Worm (Caenorhabditis elegans): ENCODE results near the gene nfx-1.

The nfx-1 gene

DNA sequence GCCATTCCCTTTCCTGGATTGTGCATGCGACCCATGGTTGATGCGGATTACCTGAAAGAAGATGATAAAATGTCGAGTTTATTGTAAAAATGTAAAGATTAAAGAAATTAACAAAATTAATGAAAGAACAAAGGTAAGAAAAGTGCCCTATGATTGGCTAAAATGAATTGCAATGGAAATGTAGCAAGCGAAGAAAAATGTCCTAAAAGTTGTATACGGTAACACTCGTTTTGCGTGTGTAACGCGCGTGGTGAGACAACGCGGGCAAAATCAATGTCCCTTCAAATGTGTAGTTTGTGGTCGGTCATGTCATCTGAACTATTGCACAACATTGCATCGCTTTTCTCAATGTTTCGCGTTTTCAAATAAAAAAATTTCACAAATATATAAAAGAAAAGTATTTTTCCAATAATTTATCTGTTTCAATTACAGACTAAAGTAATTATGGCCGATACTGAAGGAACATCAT is at the start of gene nfx-1, which contains the start of gene rps-13:
TSS of gene nfx-1 (plus strand) at position 433 of the 469 bp plus-strand sequence.
TSS of gene rps-13 (minus strand) at position 51 of the 469 bp plus-strand sequence.
- peak; percentile 36 for TF ChIP-seq elt-2 (tag; optimal IDR thresholded peaks at IDR 0.05)
- TF ChIP-seq ref-2 (tag; optimal IDR thresholded peaks at IDR 0.05), result peak; percentile 35
- no peak for TF ChIP-seq hlh-13 (GFP tag; optimal IDR thresholded peaks at IDR 0.05)
- peak; percentile 25 for TF ChIP-seq ets-4 (tag; optimal IDR thresholded peaks at IDR 0.05)
- peak; percentile 93 for TF ChIP-seq nfya-1 (tag; optimal IDR thresholded peaks at IDR 0.05)
- peak; percentile 50 for TF ChIP-seq ceh-48 (tag; optimal IDR thresholded peaks at IDR 0.05)
- no peak for TF ChIP-seq fax-1 (tag; optimal IDR thresholded peaks at IDR 0.05)
- TF ChIP-seq gmeb-2 (tag; optimal IDR thresholded peaks at IDR 0.05), result no peak
- TF ChIP-seq ztf-16 (tag; optimal IDR thresholded peaks at IDR 0.05), result no peak
- no peak for TF ChIP-seq ceh-19 (GFP tag; optimal IDR thresholded peaks at IDR 0.05)
- peak; percentile 50 for TF ChIP-seq ceh-18 (tag; optimal IDR thresholded peaks at IDR 0.05)
- TF ChIP-seq tbx-2 (tag; optimal IDR thresholded peaks at IDR 0.05), result peak; percentile 46
- TF ChIP-seq ceh-31 (tag; optimal IDR thresholded peaks at IDR 0.05), result peak; percentile 61
- TF ChIP-seq ceh-34 (tag; optimal IDR thresholded peaks at IDR 0.05), result peak; percentile 43
- TF ChIP-seq K09A11.1 (tag; optimal IDR thresholded peaks at IDR 0.05; ENCODE audit: insufficient read depth), result no peak
- TF ChIP-seq unc-42 (tag; optimal IDR thresholded peaks at IDR 0.05), result peak; percentile 38
- TF ChIP-seq unc-55 (GFP tag; optimal IDR thresholded peaks at IDR 0.05), result peak; percentile 57
- TF ChIP-seq dve-1 (tag; optimal IDR thresholded peaks at IDR 0.05), result peak; percentile 14
- peak; percentile 10 for TF ChIP-seq ceh-2 (tag; optimal IDR thresholded peaks at IDR 0.05)
- peak; percentile 78 for TF ChIP-seq hlh-30 (tag; optimal IDR thresholded peaks at IDR 0.05; ENCODE audit: insufficient read depth)
- no peak for TF ChIP-seq nhr-232 (tag; optimal IDR thresholded peaks at IDR 0.05)
- TF ChIP-seq rnt-1 (tag; optimal IDR thresholded peaks at IDR 0.05), result peak; percentile 66
- TF ChIP-seq ceh-30 (tag; optimal IDR thresholded peaks at IDR 0.05), result peak; percentile 87

DNA sequence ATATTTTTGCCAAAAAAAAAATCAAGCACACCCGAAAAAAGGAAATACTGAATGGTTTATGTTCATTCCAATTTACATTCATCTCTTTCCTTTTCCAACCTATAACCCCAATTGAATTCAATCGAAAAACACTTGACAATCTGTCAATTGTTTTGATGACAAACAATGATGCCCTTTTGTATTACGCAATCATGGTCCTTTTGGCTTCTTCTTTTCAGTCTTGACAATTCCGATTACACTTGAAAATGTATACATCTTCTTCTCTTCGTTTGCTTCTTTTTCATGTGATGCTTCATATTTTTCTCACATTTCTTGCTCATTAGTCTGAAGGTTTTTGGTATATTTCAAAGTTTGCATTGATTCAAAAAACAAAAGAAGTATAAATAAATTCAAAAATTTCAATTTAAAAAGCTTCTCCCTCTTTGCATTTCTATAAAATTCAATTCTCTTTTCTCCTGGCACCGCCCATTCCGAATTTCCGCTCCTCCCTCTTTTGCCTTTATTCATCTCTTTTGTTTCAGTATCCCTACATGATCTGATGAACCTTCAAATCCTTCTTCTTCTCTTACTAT is 43.9 kb upstream of the nfx-1 start, which contains the start of gene C56G2.4:
TSS of gene C56G2.4 (plus strand) at position 522 of the 572 bp plus-strand sequence.
- no peak for TF ChIP-seq sox-2 (GFP tag; IDR thresholded peaks at IDR 0.05)
- no peak for TF ChIP-seq ref-2 (tag; optimal IDR thresholded peaks at IDR 0.05)
- TF ChIP-seq unc-42 (tag; optimal IDR thresholded peaks at IDR 0.05), result peak; percentile 22

DNA sequence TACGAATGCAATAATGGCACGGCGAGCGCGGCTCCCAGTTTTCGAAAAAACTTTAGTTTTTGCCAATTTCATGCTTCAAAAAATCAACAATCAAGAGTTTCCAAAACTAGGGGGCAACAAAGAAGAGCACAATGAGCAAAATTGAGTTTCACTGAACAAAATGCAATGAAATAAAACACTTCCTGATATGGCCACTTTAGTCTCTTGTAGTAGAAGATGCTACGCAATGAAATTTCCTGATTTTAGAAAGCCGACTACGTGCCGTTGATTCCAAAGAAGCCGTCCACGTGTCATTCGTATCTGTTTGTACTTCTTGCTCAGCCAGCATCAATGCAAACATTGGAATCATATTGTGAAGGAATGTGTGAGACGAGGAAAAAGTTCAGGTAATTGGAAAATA is 40.8 kb upstream of the nfx-1 start:
- TF ChIP-seq unc-42 (tag; optimal IDR thresholded peaks at IDR 0.05) (peak; percentile 58), dve-1 (tag; optimal IDR thresholded peaks at IDR 0.05) (no peak)

DNA sequence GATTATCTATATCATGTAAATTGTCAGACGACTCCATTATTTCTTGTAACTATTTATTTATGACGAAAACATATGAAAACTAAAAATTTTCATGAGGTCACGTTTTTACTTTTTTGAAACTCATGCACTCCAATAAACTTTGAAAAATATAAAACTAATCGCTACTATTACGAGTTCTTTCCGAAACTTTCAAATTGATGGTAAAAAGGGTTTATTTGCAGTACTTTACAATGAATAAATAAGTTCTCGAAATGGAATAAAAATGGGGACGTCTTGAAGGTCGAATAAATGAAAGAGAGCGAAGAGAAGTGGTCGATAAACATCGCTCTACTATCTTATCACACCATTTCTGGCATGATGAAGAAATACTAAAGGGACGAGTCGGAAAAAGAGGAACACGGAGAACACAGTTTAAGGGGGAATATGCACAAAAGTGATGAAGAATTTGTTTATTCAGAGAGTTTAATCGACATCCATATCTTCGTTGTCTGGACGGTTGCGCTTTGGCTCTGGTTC is 35.2 kb upstream of the nfx-1 start, which contains the start of gene let-767:
TSS of gene let-767 (minus strand) at position 51 of the 516 bp plus-strand sequence.
- peak; percentile 23 for TF ChIP-seq elt-2 (tag; optimal IDR thresholded peaks at IDR 0.05)
- TF ChIP-seq ceh-45 (GFP tag; IDR thresholded peaks at IDR 0.05), result no peak

DNA sequence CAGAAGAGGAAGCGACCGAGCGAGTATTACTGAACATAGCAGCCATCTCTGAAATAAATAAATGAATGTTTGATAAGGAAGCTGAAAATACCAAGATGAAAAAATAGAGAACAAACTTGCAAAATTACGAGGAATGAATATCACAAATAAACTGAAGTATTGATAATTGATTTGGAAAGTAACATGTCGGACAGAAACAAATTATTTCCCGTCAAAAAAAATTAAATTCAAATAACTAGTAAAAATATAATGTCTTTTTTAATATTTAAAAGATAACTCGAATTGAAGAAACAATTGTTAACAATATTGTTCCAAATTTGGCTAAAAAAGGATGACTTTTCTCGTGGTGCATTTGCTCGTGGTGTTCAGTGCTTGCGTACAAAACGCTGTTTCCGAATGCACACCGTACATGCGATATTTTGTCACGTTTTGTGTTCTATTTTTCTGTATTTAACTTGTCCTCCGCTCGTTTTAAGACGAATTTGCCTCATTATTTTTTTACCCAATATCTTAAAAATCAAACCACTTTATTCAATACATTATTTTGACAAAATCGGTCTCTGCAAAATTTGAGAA is 33.2 kb upstream of the nfx-1 start, which contains the start of gene rpn-13:
TSS of gene rpn-13 (minus strand) at position 51 of the 576 bp plus-strand sequence.
- peak; percentile 50 for TF ChIP-seq nfya-1 (tag; optimal IDR thresholded peaks at IDR 0.05)
- peak; percentile 1 for TF ChIP-seq tbx-2 (tag; optimal IDR thresholded peaks at IDR 0.05)
- TF ChIP-seq hlh-30 (tag; optimal IDR thresholded peaks at IDR 0.05; ENCODE audit: insufficient read depth), result peak; percentile 70
- TF ChIP-seq unc-86 (tag; optimal IDR thresholded peaks at IDR 0.05), result no peak
- TF ChIP-seq elt-2 (tag; optimal IDR thresholded peaks at IDR 0.05), result peak; percentile 13

DNA sequence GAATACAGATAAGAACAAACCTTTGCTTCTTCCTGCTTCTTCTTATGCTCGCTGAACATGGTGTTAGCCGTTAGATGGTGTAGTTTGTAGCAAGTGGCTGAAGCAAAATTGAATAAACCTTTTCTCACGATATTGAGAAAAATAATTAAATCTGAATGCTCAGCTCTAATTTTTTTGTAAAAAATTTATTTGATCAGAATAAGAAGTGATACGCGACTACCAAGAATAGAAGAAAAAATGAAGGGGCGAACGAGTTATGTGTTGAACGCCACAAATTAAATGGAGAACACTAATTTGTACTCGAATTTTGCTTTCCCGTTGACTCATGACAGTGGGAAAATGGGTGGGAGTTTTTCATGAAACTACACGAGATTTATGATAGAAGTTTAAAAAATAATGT is 31.9 kb upstream of the nfx-1 start, which contains the start of gene C56G2.9:
TSS of gene C56G2.9 (minus strand) at position 101 of the 400 bp plus-strand sequence.
- no peak for TF ChIP-seq ztf-16 (tag; optimal IDR thresholded peaks at IDR 0.05)
- TF ChIP-seq rnt-1 (tag; optimal IDR thresholded peaks at IDR 0.05), result no peak
- no peak for TF ChIP-seq ahr-1 (tag; optimal IDR thresholded peaks at IDR 0.05)
- no peak for TF ChIP-seq tbx-7 (tag; optimal IDR thresholded peaks at IDR 0.05)
- TF ChIP-seq pha-4 (tag; optimal IDR thresholded peaks at IDR 0.05), result no peak
- TF ChIP-seq C38D4.7 (GFP tag; optimal IDR thresholded peaks at IDR 0.05), result no peak
- TF ChIP-seq fkh-10 (GFP tag; optimal IDR thresholded peaks at IDR 0.05), result no peak
- no peak for TF ChIP-seq elt-4 (tag; optimal IDR thresholded peaks at IDR 0.05)
- TF ChIP-seq hlh-15 (tag; optimal IDR thresholded peaks at IDR 0.05), result no peak
- no peak for TF ChIP-seq npax-4 (tag; optimal IDR thresholded peaks at IDR 0.05)
- TF ChIP-seq ceh-6 (GFP tag; optimal IDR thresholded peaks at IDR 0.05), result no peak
- no peak for TF ChIP-seq ref-2 (tag; optimal IDR thresholded peaks at IDR 0.05)

Measured in whole organism, late embryonic.